Fruit fly (Drosophila melanogaster): ENCODE results near the gene Pdp.

Gene Pdp

dm6 chrX:7701282-7702078, 33.0 kb downstream of the Pdp start (continued):
- TF ChIP-seq CG13287 (GFP tag; IDR thresholded peaks at IDR 0.05; ENCODE audit: partially characterized antibody) (no peak), yki (optimal IDR thresholded peaks at IDR 0.05) (no peak), D19A (tag; optimal IDR thresholded peaks at IDR 0.05) (peak; percentile 72), chinmo (GFP tag; IDR thresholded peaks at IDR 0.05; ENCODE audit: partially characterized antibody) (peak; percentile 82; the same call in 3 of the 4 replicates), CG32532 (GFP tag; IDR thresholded peaks at IDR 0.05) (peak; percentile 85), CG12299 (tag; optimal IDR thresholded peaks at IDR 0.05) (peak; percentile 68), Fer1 (GFP tag; optimal IDR thresholded peaks at IDR 0.05) (peak; percentile 90), BtbVII (GFP tag; optimal IDR thresholded peaks at IDR 0.05) (peak; percentile 86), Vsx1 (GFP tag; optimal IDR thresholded peaks at IDR 0.05) (peak; percentile 39), CG14710 (tag; optimal IDR thresholded peaks at IDR 0.05) (peak; percentile 43), Drgx (GFP tag; IDR thresholded peaks at IDR 0.05) (peak; percentile 28), CG3407 (GFP tag; optimal IDR thresholded peaks at IDR 0.05) (no peak), dan (GFP tag; IDR thresholded peaks at IDR 0.05) (no peak), CG8388 (GFP tag; optimal IDR thresholded peaks at IDR 0.05) (peak; percentile 73), CG12155 (GFP tag; optimal IDR thresholded peaks at IDR 0.05) (peak; percentile 47), Awh (GFP tag; IDR thresholded peaks at IDR 0.05) (no peak), lmd (GFP tag; IDR thresholded peaks at IDR 0.05) (peak; percentile 77), Ptx1 (GFP tag; IDR thresholded peaks at IDR 0.05) (peak; percentile 77), otp (GFP tag; IDR thresholded peaks at IDR 0.05) (0 out of 3 replicates have a peak, but pooled peaks have one; percentile 23), Sox100B (GFP tag; optimal IDR thresholded peaks at IDR 0.05) (peak; percentile 74), GATAe (GFP tag; conservative IDR thresholded peaks at IDR 0.05) (0 out of 2 replicates have a peak, but pooled peaks have one; percentile 40), eve (GFP tag; optimal IDR thresholded peaks at IDR 0.05) (peak in 1 of 2 experiments; percentile 65), jigr1 (GFP tag; IDR thresholded peaks at IDR 0.05) (no peak), TFAM (GFP tag; optimal IDR thresholded peaks at IDR 0.05) (no peak), bab2 (GFP tag; optimal IDR thresholded peaks at IDR 0.05) (peak; percentile 4), ato (GFP tag; IDR thresholded peaks at IDR 0.05; ENCODE audit: partially characterized antibody) (no peak), knrl (GFP tag; IDR thresholded peaks at IDR 0.05; ENCODE audit: partially characterized antibody) (no peak), CG9609 (GFP tag; optimal IDR thresholded peaks at IDR 0.05) (peak; percentile 45), Blimp-1 (GFP tag; optimal IDR thresholded peaks at IDR 0.05) (peak; percentile 72), tio (GFP tag; optimal IDR thresholded peaks at IDR 0.05) (peak; percentile 63), pzg (GFP tag; optimal IDR thresholded peaks at IDR 0.05) (no peak), CG9932 (GFP tag; IDR thresholded peaks at IDR 0.05) (peak; percentile 76), Jarid2 (GFP tag; optimal IDR thresholded peaks at IDR 0.05) (peak; percentile 42), gcm (GFP tag; optimal IDR thresholded peaks at IDR 0.05) (peak; percentile 57), cato (GFP tag; optimal IDR thresholded peaks at IDR 0.05; ENCODE audit: borderline replicate concordance) (no peak), fd64A (GFP tag; optimal IDR thresholded peaks at IDR 0.05) (no peak), odd (GFP tag; optimal IDR thresholded peaks at IDR 0.05) (peak; percentile 63), inv (GFP tag; IDR thresholded peaks at IDR 0.05; ENCODE audit: partially characterized antibody) (no peak), Dip3 (GFP tag; optimal IDR thresholded peaks at IDR 0.05) (peak; percentile 64), ems (GFP tag; optimal IDR thresholded peaks at IDR 0.05) (peak; percentile 34), mam (GFP tag; optimal IDR thresholded peaks at IDR 0.05) (peak; percentile 47), CG14441 (GFP tag; IDR thresholded peaks at IDR 0.05) (peak; percentile 64), CG7745 (tag; optimal IDR thresholded peaks at IDR 0.05) (no peak), eyg (GFP tag; optimal IDR thresholded peaks at IDR 0.05) (peak; percentile 45), wor (GFP tag; IDR thresholded peaks at IDR 0.05) (peak; percentile 29; the same call in 1 of the 2 replicates), Taf1 (GFP tag; IDR thresholded peaks at IDR 0.05) (peak; percentile 65), kni (GFP tag; optimal IDR thresholded peaks at IDR 0.05) (no peak), Neu2 (GFP tag; optimal IDR thresholded peaks at IDR 0.05; ENCODE audit: borderline replicate concordance) (no peak), CG16863 (GFP tag; optimal IDR thresholded peaks at IDR 0.05) (no peak)
